Worm (Caenorhabditis elegans): ENCODE data around the gene clec-185.

- TF ChIP-seq ztf-16 (tag; optimal IDR thresholded peaks at IDR 0.05) (no peak), fkh-10 (GFP tag; optimal IDR thresholded peaks at IDR 0.05) (no peak), ceh-31 (tag; optimal IDR thresholded peaks at IDR 0.05) (no peak), unc-3 (GFP tag; conservative IDR thresholded peaks at IDR 0.05) (no peak), unc-3 (tag; optimal IDR thresholded peaks at IDR 0.05) (no peak)
Observed at ce11 chrIV:12441715-12442114, 3.3 kb downstream of the clec-185 start, which contains the start of gene C25G4.17.

All from whole organism, late embryonic.